Fruit fly (Drosophila melanogaster) whole organism, embryonic: ENCODE measurements around the gene CG9107.

ENCODE experiments used
- ATbp ChIP-seq: fragments of 200-800 bp; sonication (Bioruptor generic); optimal IDR thresholded peaks from 2 replicates; lab custom pipeline; 2017; ENCODE audit warnings: missing biosample characterization, mild to moderate bottlenecking, missing genetic modification characterization, missing genetic modification reagents
- Antp ChIP-seq: fragments of 200-800 bp; sonication (Bioruptor generic); optimal IDR thresholded peaks from 3 replicates; lab custom pipeline; 2016; ENCODE audit warnings: missing biosample characterization, missing genetic modification characterization
- Bgb ChIP-seq: fragments of 200-800 bp; sonication (Bioruptor generic); IDR thresholded peaks from 2 replicates; pipeline ENCODE4 v1.3.6; 2022; ENCODE audit warnings: missing biosample characterization, missing genetic modification characterization; ENCODE audit not compliant: partially characterized antibody
- CG10321 ChIP-seq: fragments of 200-800 bp; sonication (Bioruptor generic); IDR thresholded peaks from 2 replicates; pipeline ENCODE4 v1.3.6; 2022; ENCODE audit warnings: missing biosample characterization, missing genetic modification characterization
- CG10979 ChIP-seq: fragments of 200-800 bp; sonication (Bioruptor generic); optimal IDR thresholded peaks from 2 replicates; lab custom pipeline; 2018; ENCODE audit warnings: missing biosample characterization, mild to moderate bottlenecking, missing genetic modification characterization, moderate library complexity
- CG11085 ChIP-seq: fragments of 200-800 bp; sonication (Bioruptor generic); IDR thresholded peaks from 2 replicates; pipeline ENCODE4 v1.3.6; 2022; ENCODE audit warnings: missing biosample characterization, missing genetic modification characterization
- CG11093 ChIP-seq: fragments of 200-800 bp; sonication (Bioruptor generic); IDR thresholded peaks from 3 replicates; pipeline ENCODE4 v1.3.6; 2022; ENCODE audit warnings: missing biosample characterization, missing genetic modification characterization
- CG12104 ChIP-seq: fragments of 200-800 bp; sonication (Bioruptor generic); optimal IDR thresholded peaks from 3 replicates; lab custom pipeline; 2016; ENCODE audit warnings: missing biosample characterization, missing genetic modification characterization
- CG15269 ChIP-seq: fragments of 200-800 bp; sonication (Bioruptor generic); optimal IDR thresholded peaks from 2 replicates; lab custom pipeline; 2018; ENCODE audit warnings: missing biosample characterization, mild to moderate bottlenecking, missing genetic modification characterization, moderate library complexity
- CG15479 ChIP-seq: fragments of 200-800 bp; sonication (Bioruptor generic); optimal IDR thresholded peaks from 3 replicates; lab custom pipeline; 2019; ENCODE audit warnings: missing biosample characterization, mild to moderate bottlenecking, missing genetic modification characterization, moderate library complexity
- CG17186 ChIP-seq: fragments of 200-800 bp; sonication (Bioruptor generic); optimal IDR thresholded peaks from 3 replicates; lab custom pipeline; 2017; ENCODE audit warnings: missing biosample characterization, missing genetic modification reagents, missing genetic modification characterization
- CG17328 ChIP-seq: fragments of 200-800 bp; sonication (Bioruptor generic); IDR thresholded peaks from 2 replicates; pipeline ENCODE4 v1.3.6; 2022; ENCODE audit warnings: missing biosample characterization, missing genetic modification characterization
- CG17385 ChIP-seq: fragments of 200-800 bp; sonication (Bioruptor generic); optimal IDR thresholded peaks from 3 replicates; lab custom pipeline; 2018; ENCODE audit warnings: missing biosample characterization, mild to moderate bottlenecking, missing genetic modification characterization
- CG18262 ChIP-seq: fragments of 200-800 bp; optimal IDR thresholded peaks from 3 replicates; lab custom pipeline; 2019; ENCODE audit warnings: missing biosample characterization, mild to moderate bottlenecking, missing genetic modification characterization, moderate library complexity
- CG32772 ChIP-seq: fragments of 200-800 bp; sonication (Bioruptor generic); IDR thresholded peaks from 2 replicates; pipeline ENCODE4 v1.3.6; 2022; ENCODE audit warnings: missing biosample characterization, missing genetic modification characterization
- CG8359 ChIP-seq: fragments of 200-800 bp; sonication (Bioruptor generic); optimal IDR thresholded peaks from 2 replicates; lab custom pipeline; 2017; ENCODE audit warnings: missing biosample characterization, mild to moderate bottlenecking, missing genetic modification characterization, borderline replicate concordance
- D19B ChIP-seq: fragments of 200-800 bp; sonication (Bioruptor generic); optimal IDR thresholded peaks from 2 replicates; lab custom pipeline; 2017; ENCODE audit warnings: missing biosample characterization, mild to moderate bottlenecking, missing genetic modification characterization
- Dip2 ChIP-seq: fragments of 200-800 bp; sonication (Bioruptor generic); IDR thresholded peaks from 2 replicates; pipeline ENCODE4 v1.3.6; 2022; ENCODE audit warnings: missing biosample characterization, missing genetic modification characterization
- Dref ChIP-seq: fragments of 200-800 bp; sonication (Bioruptor generic); IDR thresholded peaks from 2 replicates; pipeline ENCODE4 v1.3.6; 2022; ENCODE audit warnings: missing biosample characterization, missing genetic modification characterization
- Elba2 ChIP-seq: fragments of 200-800 bp; sonication (Bioruptor generic); optimal IDR thresholded peaks from 3 replicates; lab custom pipeline; 2016; ENCODE audit warnings: missing biosample characterization, missing genetic modification characterization
- Ets97D ChIP-seq: fragments of 200-800 bp; sonication (Bioruptor generic); optimal IDR thresholded peaks from 3 replicates; lab custom pipeline; 2016; ENCODE audit warnings: missing biosample characterization, missing genetic modification characterization
- Hr39 ChIP-seq: fragments of >200 bp; optimal IDR thresholded peaks from 2 replicates; lab custom pipeline; 2017
- Max ChIP-seq: fragments of 200-800 bp; sonication (Bioruptor generic); optimal IDR thresholded peaks from 2 replicates; lab custom pipeline; 2016; ENCODE audit warnings: missing biosample characterization, mild to moderate bottlenecking, missing genetic modification characterization
- Side ChIP-seq: fragments of 200-800 bp; sonication (Bioruptor generic); optimal IDR thresholded peaks from 2 replicates; lab custom pipeline; 2016; ENCODE audit warnings: missing biosample characterization, missing genetic modification characterization
- amos ChIP-seq: fragments of 200-800 bp; sonication (Bioruptor generic); IDR thresholded peaks from 2 replicates; pipeline ENCODE4 v1.3.6; 2022; ENCODE audit warnings: missing biosample characterization, missing genetic modification characterization; ENCODE audit not compliant: partially characterized antibody
- ash1 ChIP-seq: fragments of 200-800 bp; sonication (Bioruptor generic); optimal IDR thresholded peaks from 2 replicates; lab custom pipeline; 2018; ENCODE audit warnings: missing biosample characterization, mild to moderate bottlenecking, missing genetic modification characterization
- bsh ChIP-seq, 2 experiments: fragments of 200-800 bp; sonication (Bioruptor generic); optimal IDR thresholded peaks; 2 replicates each; lab custom pipeline; 2017 to 2018; ENCODE audit warnings: mild to moderate bottlenecking in 2 of 2, missing biosample characterization in 2 of 2, missing genetic modification characterization in 2 of 2, moderate library complexity in 1 of 2
- caup ChIP-seq: fragments of 200-800 bp; sonication (Bioruptor generic); optimal IDR thresholded peaks from 3 replicates; lab custom pipeline; 2017; ENCODE audit warnings: missing biosample characterization, mild to moderate bottlenecking, missing genetic modification characterization, moderate library complexity; ENCODE audit not compliant: severe bottlenecking
- chinmo ChIP-seq: fragments of 200-800 bp; sonication (Bioruptor generic); IDR thresholded peaks from 4 replicates; pipeline ENCODE4 v1.3.6; 2022; ENCODE audit warnings: missing biosample characterization, missing genetic modification characterization; ENCODE audit not compliant: partially characterized antibody
- cwo ChIP-seq: fragments of 200-800 bp; sonication (Bioruptor generic); optimal IDR thresholded peaks from 3 replicates; lab custom pipeline; 2017; ENCODE audit warnings: missing biosample characterization, missing genetic modification characterization, mild to moderate bottlenecking, moderate library complexity, missing genetic modification reagents
- disco-r ChIP-seq: fragments of 200-800 bp; sonication (Bioruptor generic); optimal IDR thresholded peaks from 2 replicates; lab custom pipeline; 2016; ENCODE audit warnings: missing biosample characterization, missing genetic modification characterization
- emc ChIP-seq: fragments of 200-800 bp; sonication (Bioruptor generic); optimal IDR thresholded peaks from 2 replicates; lab custom pipeline; 2016; ENCODE audit warnings: missing biosample characterization, missing genetic modification characterization
- eve ChIP-seq, 2 experiments: fragments of >200 bp; optimal IDR thresholded peaks; 2 replicates each; lab custom pipeline; 2017; ENCODE audit warnings: missing biosample characterization in 2 of 2, missing genetic modification characterization in 2 of 2
- gce ChIP-seq: fragments of 200-800 bp; sonication (Bioruptor generic); IDR thresholded peaks from 3 replicates; pipeline ENCODE4 v1.3.6; 2022; ENCODE audit warnings: missing biosample characterization, missing genetic modification characterization
- gsb-n ChIP-seq: fragments of 200-800 bp; sonication (Bioruptor generic); optimal IDR thresholded peaks from 3 replicates; lab custom pipeline; 2018; ENCODE audit warnings: missing biosample characterization, mild to moderate bottlenecking, missing genetic modification characterization
- h ChIP-seq: fragments of >200 bp; optimal IDR thresholded peaks from 2 replicates; lab custom pipeline; 2017
- her ChIP-seq: fragments of 200-800 bp; sonication (Bioruptor generic); optimal IDR thresholded peaks from 2 replicates; lab custom pipeline; 2016; ENCODE audit warnings: missing biosample characterization, missing genetic modification characterization
- hkb ChIP-seq, 2 experiments: fragments of 200-800 bp in 1 of 2; fragments of >200 bp in 1 of 2; sonication (Bioruptor generic) in 1 of 2; IDR thresholded peaks in 1 of 2; optimal IDR thresholded peaks in 1 of 2; 2 replicates each; pipeline versions ENCODE4 v1.3.6 to Lab custom; 2017 to 2022; ENCODE audit warnings: missing biosample characterization in 1 of 2, missing genetic modification characterization in 1 of 2
- jigr1 ChIP-seq: fragments of 200-800 bp; sonication (Bioruptor generic); IDR thresholded peaks from 3 replicates; pipeline ENCODE4 v1.3.6; 2022; ENCODE audit warnings: missing biosample characterization, missing genetic modification characterization
- jing ChIP-seq: fragments of 200-800 bp; sonication (Bioruptor generic); optimal IDR thresholded peaks from 2 replicates; lab custom pipeline; 2018; ENCODE audit warnings: missing biosample characterization, mild to moderate bottlenecking, missing genetic modification characterization
- jumu ChIP-seq: fragments of 200-800 bp; sonication (Bioruptor generic); optimal IDR thresholded peaks from 3 replicates; lab custom pipeline; 2016; ENCODE audit warnings: missing biosample characterization, missing genetic modification characterization
- lab ChIP-seq: fragments of 200-800 bp; sonication (Bioruptor generic); optimal IDR thresholded peaks from 3 replicates; lab custom pipeline; 2017; ENCODE audit warnings: missing biosample characterization, missing genetic modification characterization, mild to moderate bottlenecking, moderate library complexity, missing genetic modification reagents
- lilli ChIP-seq: fragments of 200-800 bp; sonication (Bioruptor generic); optimal IDR thresholded peaks from 3 replicates; lab custom pipeline; 2016; ENCODE audit warnings: missing biosample characterization, missing genetic modification characterization
- lola ChIP-seq, 3 experiments: fragments of >200 bp in 2 of 3; fragments of 200-800 bp in 1 of 3; sonication (Bioruptor generic) in 1 of 3; optimal IDR thresholded peaks; 2 replicates each; lab custom pipeline; 2017 to 2019; ENCODE audit warnings: missing biosample characterization in 3 of 3, missing genetic modification characterization in 3 of 3, mild to moderate bottlenecking in 1 of 3, moderate library complexity in 1 of 3
- maf-S ChIP-seq: fragments of 200-800 bp; sonication (Bioruptor generic); optimal IDR thresholded peaks from 2 replicates; lab custom pipeline; 2016; ENCODE audit warnings: missing biosample characterization, missing genetic modification characterization
- shn ChIP-seq: fragments of 200-800 bp; sonication (Bioruptor generic); optimal IDR thresholded peaks from 3 replicates; lab custom pipeline; 2016; ENCODE audit warnings: missing biosample characterization, missing genetic modification characterization
- sqz ChIP-seq: fragments of 200-800 bp; sonication (Bioruptor generic); optimal IDR thresholded peaks from 3 replicates; lab custom pipeline; 2018; ENCODE audit warnings: missing biosample characterization, mild to moderate bottlenecking, missing genetic modification characterization
- tin ChIP-seq: fragments of 200-800 bp; sonication (Bioruptor generic); optimal IDR thresholded peaks from 3 replicates; lab custom pipeline; 2016; ENCODE audit warnings: missing biosample characterization, missing genetic modification characterization
- trh ChIP-seq: fragments of 200-800 bp; sonication (Bioruptor generic); optimal IDR thresholded peaks from 2 replicates; lab custom pipeline; 2016; ENCODE audit warnings: missing biosample characterization, missing genetic modification characterization
- usp ChIP-seq: fragments of >200 bp; optimal IDR thresholded peaks from 2 replicates; lab custom pipeline; 2017; ENCODE audit warnings: missing biosample characterization, missing genetic modification characterization
- wor ChIP-seq: fragments of 200-800 bp; sonication (Bioruptor generic); IDR thresholded peaks from 2 replicates; pipeline ENCODE4 v1.3.6; 2022; ENCODE audit warnings: missing biosample characterization, missing genetic modification characterization
- zfh2 ChIP-seq: fragments of 200-800 bp; sonication (Bioruptor generic); optimal IDR thresholded peaks from 2 replicates; lab custom pipeline; 2016; ENCODE audit warnings: missing biosample characterization, missing genetic modification characterization

The CG9107 gene

DNA sequence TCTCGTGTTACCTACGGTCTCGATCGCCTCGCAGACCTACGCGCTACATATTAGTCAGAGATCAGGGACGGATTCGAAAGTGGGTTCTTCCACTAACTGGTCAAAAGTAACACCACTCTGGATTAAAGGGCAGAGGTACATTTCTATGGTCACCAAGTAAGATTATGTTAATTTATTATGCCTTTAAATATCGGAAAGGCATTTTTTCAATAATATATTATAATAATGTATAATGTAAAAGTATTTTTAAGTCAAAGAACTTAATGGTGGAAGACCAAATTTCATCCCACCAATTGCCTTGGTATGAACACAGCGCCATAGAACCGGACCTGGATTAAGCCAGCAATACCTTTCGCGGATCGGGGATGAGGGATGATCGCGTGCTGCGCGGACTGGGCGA lies 1.5 kb downstream of the CG9107 start (continued):
- TF ChIP-seq CG10979 (peak; percentile 47), CG17186 (GFP tag; lab: Kevin White, UChicago) (no peak), hkb (optimal IDR thresholded peaks at IDR 0.05; lab: Kevin White, UChicago) (no peak), hkb (GFP tag; IDR thresholded peaks at IDR 0.05; lab: Robert Waterston, UW) (no peak), h (no peak), trh (no peak), shn (GFP tag; lab: Kevin White, UChicago) (no peak), jumu (GFP tag; lab: Kevin White, UChicago) (no peak), Antp (GFP tag; lab: Kevin White, UChicago) (no peak), CG12104 (GFP tag; lab: Kevin White, UChicago) (no peak), zfh2 (GFP tag; lab: Kevin White, UChicago) (no peak), lab (GFP tag; lab: Kevin White, UChicago) (peak; percentile 4), Bgb (no peak), her (GFP tag; lab: Kevin White, UChicago) (no peak), disco-r (GFP tag; lab: Kevin White, UChicago) (no peak), jigr1 (no peak), CG17328 (GFP tag; lab: Robert Waterston, UW) (no peak), chinmo (GFP tag; lab: Robert Waterston, UW) (no peak), Side (GFP tag; lab: Kevin White, UChicago) (no peak), emc (GFP tag; lab: Kevin White, UChicago) (no peak), amos (GFP tag; lab: Robert Waterston, UW) (no peak), lola (GFP tag; optimal IDR thresholded peaks at IDR 0.05; lab: Kevin White, UChicago) (peak in 1 of 3 experiments; percentile 58), caup (GFP tag; lab: Kevin White, UChicago) (no peak), CG15269 (no peak), CG17385 (GFP tag; lab: Kevin White, UChicago) (no peak), CG32772 (no peak), Ets97D (GFP tag; lab: Kevin White, UChicago) (no peak), CG11093 (GFP tag; lab: Robert Waterston, UW) (no peak), D19B (GFP tag; lab: Kevin White, UChicago) (no peak), Dip2 (GFP tag; lab: Robert Waterston, UW) (no peak), lilli (GFP tag; lab: Kevin White, UChicago) (no peak), tin (GFP tag; lab: Kevin White, UChicago) (no peak), sqz (no peak), gce (GFP tag; lab: Robert Waterston, UW) (no peak), bsh (GFP tag; optimal IDR thresholded peaks at IDR 0.05; lab: Kevin White, UChicago) (peak; percentile 31 to 34), jing (no peak), usp (GFP tag; lab: Kevin White, UChicago) (no peak), cwo (no peak), Dref (GFP tag; lab: Robert Waterston, UW) (no peak), Elba2 (no peak), CG15479 (no peak), eve (GFP tag; optimal IDR thresholded peaks at IDR 0.05; lab: Kevin White, UChicago) (no peak), gsb-n (no peak), Hr39 (lab: Kevin White, UChicago) (no peak), CG11085 (no peak), CG8359 (GFP tag; lab: Kevin White, UChicago) (peak; percentile 6), wor (no peak), CG18262 (peak; percentile 71), CG10321 (GFP tag; lab: Robert Waterston, UW) (no peak), ATbp (GFP tag; lab: Kevin White, UChicago) (no peak), maf-S (GFP tag; lab: Kevin White, UChicago) (no peak), Max (no peak), ash1 (no peak)
